Fruit fly (Drosophila melanogaster): ENCODE data around the gene Glut3.
A peak's percentile ranks its signal among the peaks of the same experiment; 100 is the strongest.

Gene Glut3

dm6 chr3R:16788011-16788410 is at the start of gene Glut3:
Gene Glut3 (plus strand): TSS chr3R:16788311.
- TF ChIP-seq CG17801 (GFP tag; optimal IDR thresholded peaks at IDR 0.05; ENCODE audit: partially characterized antibody) = no peak

DNA sequence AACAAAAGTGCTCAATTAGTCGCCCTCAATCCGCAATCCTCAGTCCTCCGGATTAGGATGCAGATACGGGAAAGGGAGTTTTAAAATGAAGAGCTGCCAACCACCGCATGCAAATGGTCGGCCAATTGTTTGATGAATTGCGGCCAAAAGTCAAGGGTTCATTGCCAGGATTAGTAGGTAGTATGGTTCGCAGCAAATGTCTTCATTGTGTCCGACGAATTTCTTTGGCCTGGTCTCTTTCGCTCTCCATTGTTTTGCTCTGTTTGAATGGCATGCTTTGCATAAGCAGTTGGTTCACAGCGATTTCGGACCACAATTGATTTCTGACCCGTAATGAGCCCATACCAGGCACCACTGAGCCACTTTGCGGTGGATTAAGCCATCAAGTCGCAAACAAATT is 45.8 kb upstream of the Glut3 start:
- no peak for TF ChIP-seq CG17801 (GFP tag; optimal IDR thresholded peaks at IDR 0.05; ENCODE audit: partially characterized antibody)

DNA sequence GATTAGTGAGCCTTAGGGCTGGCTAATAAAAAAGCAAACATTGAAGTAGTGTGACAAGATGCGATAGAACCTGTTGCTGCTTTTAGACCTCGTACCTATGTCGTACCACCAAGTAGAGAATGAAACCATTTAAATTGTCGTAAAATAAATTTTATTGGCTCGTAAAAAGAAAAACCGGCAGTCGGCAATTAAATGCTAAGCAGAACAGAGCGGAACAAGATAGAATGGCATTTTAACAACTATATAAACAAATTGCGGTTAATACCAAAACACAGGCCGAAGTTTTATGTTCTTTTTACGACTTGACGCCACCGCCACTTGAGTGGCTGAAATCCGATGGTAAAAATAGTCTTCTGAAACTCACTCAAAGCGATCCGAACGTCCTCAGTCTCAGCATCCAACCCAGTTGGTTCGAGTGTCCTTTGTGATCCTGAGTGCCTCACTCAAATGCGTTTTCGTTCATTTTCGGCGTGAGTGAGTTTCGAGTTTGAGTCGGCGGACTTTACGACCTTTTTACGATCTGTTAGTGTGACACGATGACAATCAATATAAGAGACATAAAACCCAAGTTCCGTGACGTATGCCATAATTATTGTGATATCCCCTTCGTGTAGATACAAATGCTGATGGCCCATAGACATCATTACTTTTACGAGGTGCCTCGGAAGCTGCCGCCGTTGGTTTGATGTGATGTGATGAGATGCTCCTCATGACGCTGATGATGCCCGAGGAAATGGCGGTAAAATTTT is 44.9 kb upstream of the Glut3 start:
- no peak for TF ChIP-seq CG17801 (GFP tag; optimal IDR thresholded peaks at IDR 0.05; ENCODE audit: partially characterized antibody)

DNA sequence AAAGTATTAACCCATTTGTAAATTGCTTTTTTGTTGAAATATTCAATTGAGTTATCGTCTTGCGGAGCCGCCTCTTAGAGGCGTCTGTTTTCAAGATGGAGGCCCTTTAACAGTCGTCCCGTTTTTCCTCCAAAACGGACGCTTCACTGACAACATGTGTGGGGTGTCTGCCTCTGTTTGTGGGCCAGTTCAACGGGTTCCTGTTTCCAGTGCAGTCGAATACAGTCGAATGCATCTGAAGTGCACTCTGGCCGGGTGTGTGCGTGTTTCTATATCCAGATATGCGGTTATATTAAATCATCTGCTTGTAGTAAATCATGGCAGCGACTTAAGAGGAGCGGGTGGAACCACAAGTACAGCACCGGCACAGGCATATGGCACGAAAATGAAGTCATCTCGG is 43.8 kb upstream of the Glut3 start:
- no peak for TF ChIP-seq CG17801 (GFP tag; optimal IDR thresholded peaks at IDR 0.05; ENCODE audit: partially characterized antibody)

dm6 chr3R:16745150-16745549 is 43.0 kb upstream of the Glut3 start:
- no peak for TF ChIP-seq CG17801 (GFP tag; optimal IDR thresholded peaks at IDR 0.05; ENCODE audit: partially characterized antibody)

dm6 chr3R:16746785-16747184 is 41.3 kb upstream of the Glut3 start:
- no peak for TF ChIP-seq CG17801 (GFP tag; optimal IDR thresholded peaks at IDR 0.05; ENCODE audit: partially characterized antibody)

DNA sequence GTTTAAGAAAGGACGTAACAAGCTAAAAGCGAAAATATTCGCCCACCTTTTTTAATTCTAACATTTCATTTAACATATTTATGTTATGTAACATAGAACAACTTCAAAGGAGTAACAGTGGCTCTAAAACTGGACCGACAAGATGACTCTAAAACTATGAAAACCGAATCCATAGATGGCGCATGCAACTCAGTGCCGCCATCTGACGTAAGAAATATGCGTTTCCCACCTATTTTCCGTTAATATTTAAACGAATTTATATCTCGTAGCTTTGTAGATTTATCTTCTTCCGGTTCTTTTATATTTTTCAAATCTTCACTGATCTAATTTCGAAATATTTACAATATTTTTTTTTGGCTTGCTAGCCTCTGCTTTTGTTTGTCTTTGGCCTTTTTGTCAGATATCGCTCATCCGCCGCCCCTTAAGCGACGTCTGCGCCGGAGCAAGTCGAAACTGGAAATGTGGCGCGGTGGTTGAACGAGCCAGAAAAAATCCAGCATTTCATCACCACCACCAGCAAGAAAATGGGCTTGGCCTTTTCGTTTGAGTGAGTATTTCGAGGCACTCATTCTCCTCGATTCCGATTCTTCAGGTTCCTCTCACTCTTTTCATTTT is 39.4 kb upstream of the Glut3 start:
- TF ChIP-seq CG17801 (GFP tag; optimal IDR thresholded peaks at IDR 0.05; ENCODE audit: partially characterized antibody) = no peak

- no peak for TF ChIP-seq CG17801 (GFP tag; optimal IDR thresholded peaks at IDR 0.05; ENCODE audit: partially characterized antibody)
Measured at dm6 chr3R:16750029-16750619, 38.0 kb upstream of the Glut3 start.

dm6 chr3R:16751234-16751633 is 36.9 kb upstream of the Glut3 start, which contains the start of gene CG31275:
Gene CG31275 (minus strand): TSS chr3R:16751334.
- TF ChIP-seq CG17801 (GFP tag; optimal IDR thresholded peaks at IDR 0.05; ENCODE audit: partially characterized antibody) = no peak

- TF ChIP-seq CG17801 (GFP tag; optimal IDR thresholded peaks at IDR 0.05; ENCODE audit: partially characterized antibody) = no peak
Measured at dm6 chr3R:16754874-16755273, 33.2 kb upstream of the Glut3 start.

DNA sequence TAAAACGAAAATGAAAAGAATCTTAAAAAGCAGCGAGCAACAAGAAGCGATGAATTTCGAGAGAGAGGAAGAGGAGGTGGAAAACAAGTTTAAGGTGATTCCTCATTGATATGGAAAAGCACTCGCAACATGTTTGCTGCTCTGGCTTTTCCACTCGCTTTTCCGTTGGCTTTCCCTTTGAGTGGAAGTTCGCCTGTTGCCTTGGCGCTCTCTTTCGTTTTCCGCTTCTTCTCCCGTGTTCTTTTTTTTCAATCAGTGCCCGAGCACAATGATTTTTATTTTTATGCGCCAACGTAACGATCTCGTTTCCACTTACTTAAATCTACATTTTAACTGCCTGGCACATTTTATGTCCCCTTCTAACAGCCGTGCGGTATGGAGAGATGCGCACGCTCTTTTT is 24.7 kb upstream of the Glut3 start:
- TF ChIP-seq CG17801 (GFP tag; optimal IDR thresholded peaks at IDR 0.05; ENCODE audit: partially characterized antibody) = no peak

DNA sequence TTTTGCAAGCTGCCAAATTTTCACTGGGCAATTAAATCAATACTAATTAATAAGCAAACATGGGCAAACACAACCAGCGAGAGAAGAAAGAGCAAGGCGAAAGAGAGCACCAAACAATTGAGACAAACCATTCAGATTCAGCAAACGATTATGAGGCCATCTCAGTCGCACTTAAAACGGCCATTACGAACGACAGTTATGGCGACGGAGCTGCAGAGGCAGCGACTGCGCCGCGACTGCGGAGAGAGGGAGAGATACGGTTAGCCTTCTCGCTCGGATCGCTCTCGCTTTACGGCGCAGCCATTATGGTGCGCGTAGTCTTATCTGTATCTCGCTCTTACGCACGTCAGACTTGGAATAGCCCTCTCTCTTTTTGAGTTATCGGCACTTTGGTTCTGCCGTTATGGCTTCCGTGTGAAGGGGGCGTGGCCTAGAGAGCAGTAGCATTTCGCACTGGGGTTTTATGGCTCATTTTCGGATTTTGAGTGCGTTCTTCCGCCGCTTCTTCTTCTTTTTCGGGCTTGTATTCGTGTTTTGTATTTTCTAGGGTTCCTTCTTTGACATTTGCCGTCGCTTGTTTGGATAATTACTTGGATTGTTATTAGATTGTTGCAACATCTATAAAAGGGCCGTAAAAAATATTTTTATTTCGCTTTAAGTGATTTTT is 24.1 kb upstream of the Glut3 start:
- TF ChIP-seq CG17801 (GFP tag; optimal IDR thresholded peaks at IDR 0.05; ENCODE audit: partially characterized antibody) = peak; percentile 10

DNA sequence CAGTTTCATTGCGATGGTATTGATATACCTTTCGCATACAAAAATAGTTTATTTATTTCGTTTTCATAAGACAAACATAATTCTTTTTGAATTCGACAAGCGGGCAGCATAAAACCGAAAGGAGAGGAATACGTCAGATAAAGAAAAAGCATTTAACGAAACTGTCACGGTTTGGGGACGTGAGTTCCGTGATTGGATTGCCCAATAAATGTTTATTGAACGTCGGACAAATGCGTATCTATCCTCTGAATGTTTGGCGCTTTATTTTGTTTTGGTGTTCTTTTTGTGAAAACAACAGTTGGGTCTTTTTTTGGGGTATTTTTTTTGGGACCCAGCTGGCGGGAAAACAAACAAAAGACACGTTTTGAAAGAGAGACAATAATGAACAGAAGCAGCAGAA is 23.0 kb upstream of the Glut3 start:
- TF ChIP-seq CG17801 (GFP tag; optimal IDR thresholded peaks at IDR 0.05; ENCODE audit: partially characterized antibody) = no peak

DNA sequence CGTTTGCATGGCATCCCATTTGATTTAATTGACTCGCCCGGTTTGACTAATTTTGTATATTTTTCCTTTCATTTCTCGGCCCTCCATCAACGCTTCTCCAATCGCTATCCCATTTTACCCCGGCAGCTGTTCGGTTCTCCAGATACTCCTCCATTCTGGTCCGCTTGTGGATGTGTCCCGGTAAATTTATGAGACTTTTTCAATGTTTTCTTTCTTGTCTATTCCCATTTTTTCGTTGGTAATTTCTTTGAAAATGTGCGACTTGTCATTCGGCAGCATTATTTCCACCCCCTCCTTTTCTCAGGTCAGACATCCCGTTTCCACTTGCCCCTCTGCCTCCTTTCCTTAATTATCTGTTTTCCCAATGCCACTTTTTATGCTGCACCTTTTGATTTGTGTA is 22.3 kb upstream of the Glut3 start:
- TF ChIP-seq CG17801 (GFP tag; optimal IDR thresholded peaks at IDR 0.05; ENCODE audit: partially characterized antibody) = no peak

dm6 chr3R:16769404-16769803 is 18.7 kb upstream of the Glut3 start:
- TF ChIP-seq CG17801 (GFP tag; optimal IDR thresholded peaks at IDR 0.05; ENCODE audit: partially characterized antibody) = no peak

Measured in ovary, adult (tissue).